Worm (Caenorhabditis elegans) whole organism, L2 larva: ENCODE data around the gene H43E16.1.
A peak's percentile ranks its signal among the peaks of the same experiment; 100 is the strongest.

Source experiments
- C34F6.9 ChIP-seq: fragments of 150-350 bp; optimal IDR thresholded peaks from 2 replicates; lab custom pipeline; 2014; ENCODE audit warnings: missing biosample characterization, missing genetic modification characterization
- F13H6.1 ChIP-seq: sonication (generic microtip); optimal IDR thresholded peaks from 2 replicates; lab custom pipeline; 2016; ENCODE audit warnings: missing genetic modification characterization, missing compliant biosample characterization
- R02D3.7 ChIP-seq: fragments of 150-350 bp; optimal IDR thresholded peaks from 2 replicates; lab custom pipeline; 2014; ENCODE audit warnings: missing biosample characterization, missing genetic modification characterization
- ZK546.5 ChIP-seq: sonication (generic microtip); optimal IDR thresholded peaks from 2 replicates; lab custom pipeline; 2017; ENCODE audit warnings: missing biosample characterization, missing genetic modification characterization
- alr-1 ChIP-seq: fragments of 150-350 bp; optimal IDR thresholded peaks from 2 replicates; lab custom pipeline; 2014; ENCODE audit warnings: missing biosample characterization, missing genetic modification characterization
- aly-2 ChIP-seq: fragments of 150-350 bp; optimal IDR thresholded peaks from 2 replicates; lab custom pipeline; 2014; ENCODE audit warnings: missing biosample characterization, missing genetic modification characterization
- ama-1 ChIP-seq: fragments of 150-350 bp; optimal IDR thresholded peaks from 2 replicates; lab custom pipeline; 2018; ENCODE audit warnings: inconsistent platforms
- blmp-1 ChIP-seq: sonication (generic microtip); optimal IDR thresholded peaks from 2 replicates; lab custom pipeline; 2017; ENCODE audit warnings: missing genetic modification characterization, mild to moderate bottlenecking, missing compliant biosample characterization, antibody characterized with exemption, moderate library complexity; ENCODE audit not compliant: insufficient read depth
- ceh-16 ChIP-seq: fragments of 150-350 bp; optimal IDR thresholded peaks from 2 replicates; lab custom pipeline; 2014; ENCODE audit warnings: missing biosample characterization, missing genetic modification characterization
- ceh-82 ChIP-seq: fragments of 150-350 bp; optimal IDR thresholded peaks from 2 replicates; lab custom pipeline; 2014; ENCODE audit warnings: missing biosample characterization, missing genetic modification characterization
- crh-2 ChIP-seq: sonication (generic microtip); optimal IDR thresholded peaks from 2 replicates; lab custom pipeline; 2017; ENCODE audit warnings: missing biosample characterization, missing genetic modification characterization
- dmd-4 ChIP-seq: sonication (generic microtip); optimal IDR thresholded peaks from 2 replicates; lab custom pipeline; 2017; ENCODE audit warnings: missing biosample characterization, missing genetic modification characterization
- egl-27 ChIP-seq: sonication (generic microtip); optimal IDR thresholded peaks from 3 replicates; lab custom pipeline; 2017; ENCODE audit warnings: missing biosample characterization, missing genetic modification reagents, missing genetic modification characterization
- elt-1 ChIP-seq: fragments of 150-350 bp; optimal IDR thresholded peaks from 2 replicates; lab custom pipeline; 2014; ENCODE audit warnings: missing biosample characterization, missing genetic modification characterization
- elt-3 ChIP-seq: sonication (generic microtip); optimal IDR thresholded peaks from 2 replicates; lab custom pipeline; 2017; ENCODE audit warnings: missing biosample characterization, missing genetic modification characterization
- fos-1 ChIP-seq: fragments of 150-350 bp; optimal IDR thresholded peaks from 2 replicates; lab custom pipeline; 2014; ENCODE audit warnings: missing biosample characterization, missing genetic modification characterization
- gmeb-1 ChIP-seq: fragments of 150-350 bp; optimal IDR thresholded peaks from 2 replicates; lab custom pipeline; 2014; ENCODE audit warnings: missing biosample characterization, missing genetic modification characterization
- lin-11 ChIP-seq: fragments of 150-350 bp; sonication (generic microtip); optimal IDR thresholded peaks from 2 replicates; lab custom pipeline; 2014; ENCODE audit warnings: missing biosample characterization, missing genetic modification characterization, inconsistent platforms, mixed read lengths
- lin-13 ChIP-seq: fragments of 150-350 bp; optimal IDR thresholded peaks from 2 replicates; lab custom pipeline; 2014; ENCODE audit warnings: missing biosample characterization, missing genetic modification reagents, missing genetic modification characterization
- lin-39 ChIP-seq: fragments of 150-350 bp; optimal IDR thresholded peaks from 2 replicates; lab custom pipeline; 2014; ENCODE audit warnings: missing biosample characterization, missing genetic modification reagents, missing genetic modification characterization
- lsy-2 ChIP-seq, 2 experiments: fragments of 150-350 bp in 1 of 2; sonication (generic microtip) in 1 of 2; optimal IDR thresholded peaks; 2 replicates each; lab custom pipeline; 2014 to 2017; ENCODE audit warnings: missing biosample characterization in 2 of 2, missing genetic modification characterization in 2 of 2
- mab-5 ChIP-seq: fragments of 150-350 bp; optimal IDR thresholded peaks from 2 replicates; lab custom pipeline; 2014; ENCODE audit warnings: missing biosample characterization, missing genetic modification characterization
- mbf-1 ChIP-seq: sonication (generic microtip); optimal IDR thresholded peaks from 2 replicates; lab custom pipeline; 2017; ENCODE audit warnings: missing biosample characterization, missing genetic modification characterization
- mdl-1 ChIP-seq, 2 experiments: fragments of 150-350 bp in 1 of 2; sonication (generic microtip) in 1 of 2; optimal IDR thresholded peaks; 2 replicates each; lab custom pipeline; 2017; ENCODE audit warnings: missing biosample characterization in 2 of 2, missing genetic modification characterization in 2 of 2
- nhr-10 ChIP-seq: sonication (generic microtip); optimal IDR thresholded peaks from 2 replicates; lab custom pipeline; 2017; ENCODE audit warnings: missing biosample characterization, missing genetic modification characterization
- nhr-11 ChIP-seq: fragments of 150-350 bp; optimal IDR thresholded peaks from 2 replicates; lab custom pipeline; 2014; ENCODE audit warnings: missing biosample characterization, missing genetic modification characterization
- nhr-12 ChIP-seq: fragments of 150-350 bp; optimal IDR thresholded peaks from 2 replicates; lab custom pipeline; 2014; ENCODE audit warnings: missing biosample characterization, missing genetic modification characterization
- nhr-129 ChIP-seq: fragments of 150-350 bp; optimal IDR thresholded peaks from 2 replicates; lab custom pipeline; 2014; ENCODE audit warnings: missing biosample characterization, missing genetic modification characterization
- nhr-21 ChIP-seq: fragments of 150-350 bp; optimal IDR thresholded peaks from 2 replicates; lab custom pipeline; 2014; ENCODE audit warnings: missing biosample characterization, missing genetic modification characterization
- nhr-23 ChIP-seq: fragments of 150-350 bp; optimal IDR thresholded peaks from 2 replicates; lab custom pipeline; 2014; ENCODE audit warnings: missing biosample characterization, missing genetic modification reagents, missing genetic modification characterization
- nhr-237 ChIP-seq: fragments of 150-350 bp; optimal IDR thresholded peaks from 2 replicates; lab custom pipeline; 2014; ENCODE audit warnings: missing biosample characterization, missing genetic modification characterization
- nhr-25 ChIP-seq: fragments of 150-350 bp; sonication (generic microtip); optimal IDR thresholded peaks from 3 replicates; lab custom pipeline; 2014; ENCODE audit warnings: missing biosample characterization, missing genetic modification characterization
- nhr-6 ChIP-seq: fragments of 150-350 bp; optimal IDR thresholded peaks from 2 replicates; lab custom pipeline; 2014; ENCODE audit warnings: missing biosample characterization, missing genetic modification characterization
- nhr-77 ChIP-seq: fragments of 150-350 bp; optimal IDR thresholded peaks from 2 replicates; lab custom pipeline; 2014; ENCODE audit warnings: missing biosample characterization, missing genetic modification characterization
- peb-1 ChIP-seq: fragments of 150-350 bp; optimal IDR thresholded peaks from 2 replicates; lab custom pipeline; 2014; ENCODE audit warnings: missing biosample characterization, missing genetic modification characterization
- sem-4 ChIP-seq: fragments of 150-350 bp; optimal IDR thresholded peaks from 2 replicates; lab custom pipeline; 2014; ENCODE audit warnings: missing biosample characterization, missing genetic modification reagents, missing genetic modification characterization
- skn-1 ChIP-seq: sonication (generic microtip); optimal IDR thresholded peaks from 2 replicates; lab custom pipeline; 2017; ENCODE audit warnings: missing biosample characterization, missing genetic modification characterization
- sma-3 ChIP-seq: sonication (generic microtip); optimal IDR thresholded peaks from 2 replicates; lab custom pipeline; 2016; ENCODE audit warnings: missing genetic modification reagents, missing genetic modification characterization, missing compliant biosample characterization
- sma-9 ChIP-seq, 2 experiments: fragments of 150-350 bp in 1 of 2; sonication (generic microtip) in 1 of 2; optimal IDR thresholded peaks; 2 replicates each; lab custom pipeline; 2014 to 2016; ENCODE audit warnings: missing genetic modification characterization in 2 of 2, mild to moderate bottlenecking in 1 of 2, missing biosample characterization in 1 of 2, missing compliant biosample characterization in 1 of 2, missing genetic modification reagents in 1 of 2, moderate library complexity in 1 of 2
- snpc-4 ChIP-seq: fragments of 150-350 bp; optimal IDR thresholded peaks from 2 replicates; lab custom pipeline; 2014; ENCODE audit warnings: missing biosample characterization, missing genetic modification characterization
- unc-39 ChIP-seq: fragments of 150-350 bp; optimal IDR thresholded peaks from 2 replicates; lab custom pipeline; 2014; ENCODE audit warnings: missing biosample characterization, missing genetic modification characterization
- unc-55 ChIP-seq: fragments of 150-350 bp; sonication (generic microtip); optimal IDR thresholded peaks from 3 replicates; lab custom pipeline; 2014; ENCODE audit warnings: missing biosample characterization, missing genetic modification reagents, missing genetic modification characterization
- unc-62 ChIP-seq: fragments of 150-350 bp; optimal IDR thresholded peaks from 2 replicates; lab custom pipeline; 2014; ENCODE audit warnings: missing biosample characterization, missing genetic modification reagents, missing genetic modification characterization
- zag-1 ChIP-seq: fragments of 150-350 bp; optimal IDR thresholded peaks from 2 replicates; lab custom pipeline; 2014; ENCODE audit warnings: missing biosample characterization, missing genetic modification characterization
- ztf-1 ChIP-seq: fragments of 200-800 bp; sonication (Bioruptor generic); conservative IDR thresholded peaks from 2 replicates; pipeline ENCODE4 v1.3.6; 2022; ENCODE audit warnings: missing genetic modification characterization, missing compliant biosample characterization
- ztf-11 ChIP-seq: sonication (generic microtip); optimal IDR thresholded peaks from 2 replicates; lab custom pipeline; 2017; ENCODE audit warnings: missing biosample characterization, missing genetic modification characterization
- ztf-4 ChIP-seq: fragments of 150-350 bp; optimal IDR thresholded peaks from 2 replicates; lab custom pipeline; 2014; ENCODE audit warnings: missing biosample characterization, missing genetic modification characterization

H43E16.1 gene

ce11 chrII:6681478-6681877, 7.4 kb downstream of the H43E16.1 start:
- no peak for TF ChIP-seq lin-11 (tag; lab: Kevin White, UChicago)
- TF ChIP-seq nhr-11: no peak
- TF ChIP-seq nhr-129: no peak
- TF ChIP-seq zag-1 (tag; lab: Kevin White, UChicago): no peak
- TF ChIP-seq fos-1 (tag; lab: Kevin White, UChicago): peak; percentile 94
- no peak for TF ChIP-seq aly-2 (tag; lab: Kevin White, UChicago)
- TF ChIP-seq F13H6.1: no peak
- no peak for TF ChIP-seq unc-39
- TF ChIP-seq snpc-4: no peak
- no peak for TF ChIP-seq dmd-4 (tag; lab: Kevin White, UChicago)
- TF ChIP-seq ztf-1 (GFP tag; lab: Robert Waterston, UW): no peak
- TF ChIP-seq sma-9 (GFP tag; optimal IDR thresholded peaks at IDR 0.05; lab: Kevin White, UChicago): peak; percentile 6
- no peak for TF ChIP-seq sma-9 (tag; optimal IDR thresholded peaks at IDR 0.05; lab: Kevin White, UChicago)
- TF ChIP-seq peb-1 (tag; lab: Kevin White, UChicago): no peak
- TF ChIP-seq crh-2 (tag; lab: Kevin White, UChicago): peak; percentile 13
- no peak for TF ChIP-seq sma-3 (GFP tag; lab: Kevin White, UChicago)

- TF ChIP-seq C34F6.9 (tag; lab: Kevin White, UChicago) (no peak), dmd-4 (tag; lab: Kevin White, UChicago) (no peak), nhr-237 (tag; lab: Kevin White, UChicago) (no peak), mab-5 (tag; lab: Kevin White, UChicago) (no peak), nhr-12 (tag; lab: Kevin White, UChicago) (no peak), ztf-11 (tag; lab: Kevin White, UChicago) (no peak), nhr-25 (tag; lab: Kevin White, UChicago) (no peak), ceh-82 (tag; lab: Kevin White, UChicago) (no peak)
Observed at ce11 chrII:6682918-6683317, 8.8 kb downstream of the H43E16.1 start.

ce11 chrII:6683663-6684285, 9.7 kb downstream of the H43E16.1 start, which contains the start of gene gyf-1:
gyf-1 (plus strand) TSS chrII:6684235.
- TF ChIP-seq nhr-6 (tag; lab: Kevin White, UChicago) (no peak), nhr-11 (no peak), gmeb-1 (tag; lab: Kevin White, UChicago) (no peak), nhr-129 (peak; percentile 31), mab-5 (tag; lab: Kevin White, UChicago) (no peak), unc-55 (GFP tag; lab: Kevin White, UChicago) (peak; percentile 43), nhr-10 (tag; lab: Kevin White, UChicago) (no peak), nhr-21 (tag; lab: Kevin White, UChicago) (no peak), unc-62 (GFP tag; lab: Kevin White, UChicago) (no peak), elt-1 (tag; lab: Kevin White, UChicago) (no peak), elt-3 (no peak), nhr-77 (tag; lab: Kevin White, UChicago) (no peak), ama-1 (lab: Kevin White, UChicago) (no peak), F13H6.1 (peak; percentile 34), fos-1 (tag; lab: Kevin White, UChicago) (peak; percentile 44), C34F6.9 (tag; lab: Kevin White, UChicago) (peak; percentile 47), dmd-4 (tag; lab: Kevin White, UChicago) (no peak), nhr-23 (tag; lab: Kevin White, UChicago) (no peak), ceh-16 (no peak), sma-9 (GFP tag; optimal IDR thresholded peaks at IDR 0.05; lab: Kevin White, UChicago) (no peak), sma-9 (tag; optimal IDR thresholded peaks at IDR 0.05; lab: Kevin White, UChicago) (no peak), skn-1 (tag; lab: Kevin White, UChicago) (no peak), mbf-1 (no peak), lin-13 (GFP tag; lab: Kevin White, UChicago) (no peak), alr-1 (tag; lab: Kevin White, UChicago) (no peak), ztf-11 (tag; lab: Kevin White, UChicago) (no peak), aly-2 (tag; lab: Kevin White, UChicago) (no peak), ztf-4 (tag; lab: Kevin White, UChicago) (no peak), ZK546.5 (no peak), snpc-4 (peak; percentile 21), nhr-25 (tag; lab: Kevin White, UChicago) (no peak), sma-3 (GFP tag; lab: Kevin White, UChicago) (no peak), sem-4 (tag; lab: Kevin White, UChicago) (no peak), peb-1 (tag; lab: Kevin White, UChicago) (no peak), egl-27 (tag; lab: Kevin White, UChicago) (no peak), lsy-2 (tag; optimal IDR thresholded peaks at IDR 0.05; lab: Kevin White, UChicago) (peak in 1 of 2 experiments; percentile 51), lin-39 (tag; lab: Kevin White, UChicago) (no peak), zag-1 (tag; lab: Kevin White, UChicago) (no peak), mdl-1 (tag; optimal IDR thresholded peaks at IDR 0.05; lab: Kevin White, UChicago) (no peak), lin-11 (tag; lab: Kevin White, UChicago) (peak; percentile 14), blmp-1 (tag; lab: Kevin White, UChicago) (no peak), unc-39 (no peak), nhr-12 (tag; lab: Kevin White, UChicago) (no peak), crh-2 (tag; lab: Kevin White, UChicago) (peak; percentile 61), R02D3.7 (no peak)
